Fruit fly (Drosophila melanogaster) whole organism, pupa: ENCODE measurements around the gene CG42728.

ENCODE experiments used
- CG10348 ChIP-seq: fragments of 200-800 bp; sonication (Bioruptor generic); IDR thresholded peaks from 2 replicates; pipeline ENCODE4 v1.3.6; 2022; ENCODE audit warnings: missing biosample characterization, missing genetic modification characterization
- CG12605 ChIP-seq: fragments of 200-800 bp; sonication (Bioruptor generic); IDR thresholded peaks from 2 replicates; pipeline ENCODE4 v1.3.6; 2022; ENCODE audit warnings: missing biosample characterization, missing genetic modification characterization
- CG14655 ChIP-seq: fragments of 200-800 bp; sonication (Bioruptor generic); optimal IDR thresholded peaks from 3 replicates; lab custom pipeline; 2017; ENCODE audit warnings: mild to moderate bottlenecking, missing biosample characterization, missing genetic modification reagents, missing genetic modification characterization
- CG17806 ChIP-seq: fragments of 200-800 bp; sonication (Bioruptor generic); optimal IDR thresholded peaks from 2 replicates; lab custom pipeline; 2018; ENCODE audit warnings: missing biosample characterization, mild to moderate bottlenecking, missing genetic modification characterization, moderate library complexity
- CG32121 ChIP-seq: fragments of 200-800 bp; sonication (Bioruptor generic); IDR thresholded peaks from 2 replicates; pipeline ENCODE4 v1.3.6; 2022; ENCODE audit warnings: missing biosample characterization, missing genetic modification characterization
- CG8159 ChIP-seq: fragments of 200-800 bp; sonication (Bioruptor generic); optimal IDR thresholded peaks from 3 replicates; lab custom pipeline; 2018; ENCODE audit warnings: missing biosample characterization, mild to moderate bottlenecking, missing genetic modification characterization, moderate library complexity
- CG9948 ChIP-seq: fragments of 200-800 bp; sonication (Bioruptor generic); optimal IDR thresholded peaks from 2 replicates; lab custom pipeline; 2018; ENCODE audit warnings: missing biosample characterization, mild to moderate bottlenecking, missing genetic modification characterization, moderate library complexity
- D1 ChIP-seq: fragments of 200-800 bp; sonication (Bioruptor generic); optimal IDR thresholded peaks from 2 replicates; lab custom pipeline; 2018; ENCODE audit warnings: missing biosample characterization, mild to moderate bottlenecking, missing genetic modification characterization, moderate library complexity
- EcR ChIP-seq: fragments of 200-800 bp; sonication (Bioruptor generic); optimal IDR thresholded peaks from 3 replicates; lab custom pipeline; 2019; ENCODE audit warnings: missing biosample characterization, missing genetic modification characterization, mild to moderate bottlenecking, moderate library complexity, missing genetic modification reagents
- Ets98B ChIP-seq: fragments of 200-800 bp; sonication (Bioruptor generic); IDR thresholded peaks from 2 replicates; pipeline ENCODE4 v1.3.6; 2022; ENCODE audit warnings: missing biosample characterization, missing genetic modification characterization
- Pif1B ChIP-seq: fragments of 200-800 bp; sonication (Bioruptor generic); optimal IDR thresholded peaks from 3 replicates; lab custom pipeline; 2016; ENCODE audit warnings: missing biosample characterization, missing genetic modification characterization
- gl ChIP-seq: fragments of 200-800 bp; sonication (Bioruptor generic); optimal IDR thresholded peaks from 2 replicates; lab custom pipeline; 2018; ENCODE audit warnings: missing biosample characterization, mild to moderate bottlenecking, missing genetic modification characterization

- TF ChIP-seq CG10348 (GFP tag; lab: Robert Waterston, UW) (no peak), Ets98B (GFP tag; lab: Robert Waterston, UW) (no peak), EcR (GFP tag; lab: Kevin White, UChicago) (no peak), CG9948 (tag; lab: Kevin White, UChicago) (no peak), CG12605 (GFP tag; lab: Robert Waterston, UW) (no peak), gl (tag; lab: Kevin White, UChicago) (no peak), D1 (tag; lab: Kevin White, UChicago) (no peak), CG17806 (tag; lab: Kevin White, UChicago) (no peak), CG8159 (tag; lab: Kevin White, UChicago) (no peak), CG32121 (GFP tag; lab: Robert Waterston, UW) (no peak), Pif1B (GFP tag; lab: Kevin White, UChicago) (no peak), CG14655 (GFP tag; lab: Kevin White, UChicago) (no peak)
These were observed 12.0 kb upstream of the CG42728 start for dm6 chr3L:15539903-15540409.
